Fruit fly (Drosophila melanogaster): Measurements from ENCODE around the gene msd5.

Gene msd5

DNA sequence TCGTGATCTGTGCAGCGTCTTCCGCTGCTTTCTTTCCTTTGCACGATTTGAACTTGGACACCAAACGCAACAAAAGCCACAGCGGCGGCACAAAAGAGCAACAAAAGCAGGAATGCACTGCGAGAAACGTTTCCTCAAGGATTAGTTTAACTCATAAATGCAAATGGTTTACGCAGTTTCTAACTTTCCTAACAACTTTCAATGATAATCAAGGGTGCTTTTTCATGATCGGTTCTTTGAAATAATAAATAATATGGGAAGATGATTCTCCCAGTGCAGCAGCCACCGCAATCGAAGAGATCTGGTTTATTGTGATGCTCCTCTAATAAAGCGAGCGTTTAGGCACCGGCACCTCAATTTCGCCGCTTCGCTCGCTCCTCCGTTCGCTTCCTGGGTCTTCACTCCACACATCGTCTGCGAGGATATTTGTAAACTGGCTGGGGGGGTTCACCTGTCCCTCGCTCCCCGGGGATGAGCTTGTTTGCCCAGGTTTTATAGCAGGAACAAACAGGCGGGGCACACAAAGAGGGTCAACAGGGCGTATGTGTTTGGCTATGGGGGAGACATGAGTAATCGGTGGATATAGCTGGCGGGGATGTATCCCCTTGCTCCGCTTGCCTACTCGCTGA lies 13.7 kb downstream of the msd5 start (continued):
- peak; percentile 72 for TF ChIP-seq PHDP (tag; optimal IDR thresholded peaks at IDR 0.05)
- no peak for TF ChIP-seq CG9797 (GFP tag; optimal IDR thresholded peaks at IDR 0.05)
- TF ChIP-seq Dad (GFP tag; optimal IDR thresholded peaks at IDR 0.05) = peak; percentile 45
- TF ChIP-seq shn (GFP tag; optimal IDR thresholded peaks at IDR 0.05) = peak; percentile 47
- TF ChIP-seq Ets97D (GFP tag; optimal IDR thresholded peaks at IDR 0.05) = no peak
- TF ChIP-seq CG16815 (GFP tag; optimal IDR thresholded peaks at IDR 0.05) = peak; percentile 32
- peak; percentile 83 for TF ChIP-seq CG2678 (tag; optimal IDR thresholded peaks at IDR 0.05)
- TF ChIP-seq Poxn (GFP tag; IDR thresholded peaks at IDR 0.05) = no peak
- no peak for TF ChIP-seq MESR4 (GFP tag; optimal IDR thresholded peaks at IDR 0.05)
- TF ChIP-seq Nf-YB (GFP tag; optimal IDR thresholded peaks at IDR 0.05) = peak; percentile 38
- TF ChIP-seq insv (GFP tag; optimal IDR thresholded peaks at IDR 0.05) = no peak
- peak; percentile 88 for TF ChIP-seq stc (GFP tag; IDR thresholded peaks at IDR 0.05)
- no peak for TF ChIP-seq CG2129 (GFP tag; IDR thresholded peaks at IDR 0.05; ENCODE audit: partially characterized antibody)
- peak; percentile 58 for TF ChIP-seq Meics (GFP tag; optimal IDR thresholded peaks at IDR 0.05)
- TF ChIP-seq vnd (GFP tag; IDR thresholded peaks at IDR 0.05; ENCODE audit: partially characterized antibody) = no peak
- peak; percentile 90 for TF ChIP-seq ken (GFP tag; IDR thresholded peaks at IDR 0.05)
- peak; percentile 69; the same call in 1 of the 2 replicates for TF ChIP-seq sob (GFP tag; IDR thresholded peaks at IDR 0.05)
- peak; percentile 5 for TF ChIP-seq her (GFP tag; optimal IDR thresholded peaks at IDR 0.05)
- TF ChIP-seq repo (GFP tag; optimal IDR thresholded peaks at IDR 0.05) = peak; percentile 25
- TF ChIP-seq peb (GFP tag; IDR thresholded peaks at IDR 0.05) = peak; percentile 60
- no peak for TF ChIP-seq Nf-YC (tag; optimal IDR thresholded peaks at IDR 0.05)
- TF ChIP-seq Dfd (GFP tag; optimal IDR thresholded peaks at IDR 0.05) = no peak
- TF ChIP-seq CG17912 (GFP tag; optimal IDR thresholded peaks at IDR 0.05) = no peak
- TF ChIP-seq Optix (GFP tag; IDR thresholded peaks at IDR 0.05) = peak; percentile 83
- TF ChIP-seq CG11696 (GFP tag; IDR thresholded peaks at IDR 0.05) = no peak
- peak; percentile 74 for TF ChIP-seq esg (GFP tag; conservative IDR thresholded peaks at IDR 0.05)
- TF ChIP-seq zen2 (GFP tag; IDR thresholded peaks at IDR 0.05; ENCODE audit: partially characterized antibody) = no peak
- TF ChIP-seq Max (GFP tag; optimal IDR thresholded peaks at IDR 0.05) = peak; percentile 54
- TF ChIP-seq slou (GFP tag; optimal IDR thresholded peaks at IDR 0.05) = peak; percentile 22
- TF ChIP-seq Awh (GFP tag; IDR thresholded peaks at IDR 0.05) = peak; percentile 82
- TF ChIP-seq sd (tag; optimal IDR thresholded peaks at IDR 0.05) = no peak
- TF ChIP-seq CG16863 (GFP tag; optimal IDR thresholded peaks at IDR 0.05) = peak; percentile 75
- TF ChIP-seq Fer3 (tag; optimal IDR thresholded peaks at IDR 0.05) = peak; percentile 64
- no peak for TF ChIP-seq Taf1 (GFP tag; IDR thresholded peaks at IDR 0.05)
- TF ChIP-seq CG14860 (GFP tag; IDR thresholded peaks at IDR 0.05; ENCODE audit: partially characterized antibody) = no peak
- TF ChIP-seq BtbVII (GFP tag; optimal IDR thresholded peaks at IDR 0.05) = no peak
- TF ChIP-seq CG15011 (GFP tag; optimal IDR thresholded peaks at IDR 0.05) = no peak
- peak; percentile 62; the same call in 1 of the 3 replicates for TF ChIP-seq CG7357 (GFP tag; IDR thresholded peaks at IDR 0.05)
- TF ChIP-seq Mrtf (GFP tag; IDR thresholded peaks at IDR 0.05) = peak; percentile 56; the same call in 1 of the 3 replicates
- TF ChIP-seq Sox100B (GFP tag; optimal IDR thresholded peaks at IDR 0.05) = peak; percentile 75
- peak; percentile 81 for TF ChIP-seq Oli (tag; optimal IDR thresholded peaks at IDR 0.05)
- TF ChIP-seq CG15073 (GFP tag; optimal IDR thresholded peaks at IDR 0.05) = peak; percentile 29
- peak; percentile 58; the same call in 1 of the 3 replicates for TF ChIP-seq CG11456 (GFP tag; IDR thresholded peaks at IDR 0.05)
- TF ChIP-seq bab2 (GFP tag; optimal IDR thresholded peaks at IDR 0.05) = peak; percentile 17
- TF ChIP-seq chif (GFP tag; optimal IDR thresholded peaks at IDR 0.05) = peak; percentile 79 to 83
- TF ChIP-seq bcd (GFP tag; optimal IDR thresholded peaks at IDR 0.05) = peak; percentile 67
- TF ChIP-seq Rx (GFP tag; IDR thresholded peaks at IDR 0.05) = peak; percentile 71
- peak; percentile 63 for TF ChIP-seq ranshi (GFP tag; IDR thresholded peaks at IDR 0.05)
- peak; percentile 53; the same call in 1 of the 3 replicates for TF ChIP-seq Dbx (GFP tag; IDR thresholded peaks at IDR 0.05)
- peak; percentile 15; the same call in 1 of the 2 replicates for TF ChIP-seq Ravus (GFP tag; IDR thresholded peaks at IDR 0.05)

All from whole organism, embryonic.